Worm (Caenorhabditis elegans) whole organism, L4 larva: Measurements from ENCODE around the gene C49C8.6.

ENCODE experiments used
- aly-2 ChIP-seq: sonication (generic microtip); optimal IDR thresholded peaks from 2 replicates; lab custom pipeline; 2018; ENCODE audit warnings: missing biosample characterization, missing genetic modification characterization
- ceh-82 ChIP-seq: sonication (generic microtip); optimal IDR thresholded peaks from 2 replicates; lab custom pipeline; 2017; ENCODE audit warnings: missing biosample characterization, missing genetic modification characterization
- ces-1 ChIP-seq: fragments of 150-350 bp; sonication (generic microtip); optimal IDR thresholded peaks from 4 replicates; lab custom pipeline; 2014; ENCODE audit warnings: missing biosample characterization, missing genetic modification reagents, missing genetic modification characterization
- fos-1 ChIP-seq: fragments of 150-350 bp; optimal IDR thresholded peaks from 2 replicates; lab custom pipeline; 2014; ENCODE audit warnings: missing biosample characterization, missing genetic modification characterization
- nhr-77 ChIP-seq: fragments of 150-350 bp; optimal IDR thresholded peaks from 2 replicates; lab custom pipeline; 2014; ENCODE audit warnings: missing biosample characterization, missing genetic modification characterization
- zfp-2 ChIP-seq: sonication (generic microtip); optimal IDR thresholded peaks from 2 replicates; lab custom pipeline; 2016; ENCODE audit warnings: mild to moderate bottlenecking, missing genetic modification characterization, missing compliant biosample characterization
- zip-11 ChIP-seq: fragments of 200-800 bp; sonication (Bioruptor generic); IDR thresholded peaks from 2 replicates; pipeline ENCODE4 v1.3.6; 2022; ENCODE audit warnings: missing genetic modification characterization, missing compliant biosample characterization

DNA sequence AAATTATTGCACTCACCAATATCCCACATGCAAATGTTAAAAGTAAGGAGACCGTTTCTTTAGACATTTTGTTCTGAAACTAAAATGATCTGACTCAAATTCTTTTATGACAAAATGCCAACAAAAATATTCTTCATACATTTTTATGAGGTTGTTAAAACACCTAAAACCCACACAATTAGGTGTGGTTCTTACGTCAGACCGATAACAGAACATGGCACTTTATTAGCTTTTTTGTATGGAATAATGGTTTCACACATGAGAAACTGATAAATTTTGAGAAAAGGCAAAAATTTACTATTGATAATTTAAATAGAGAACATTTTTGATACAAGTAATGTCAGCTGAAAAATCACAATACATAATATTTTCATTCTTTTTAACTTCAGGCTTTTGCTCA is 4.4 kb downstream of the C49C8.6 start, which contains the start of gene C49C8.5:
- no peak for TF ChIP-seq ces-1 (GFP tag; lab: Kevin White, UChicago)
- TF ChIP-seq fos-1 (tag; lab: Kevin White, UChicago) = no peak
- TF ChIP-seq nhr-77 (tag; lab: Kevin White, UChicago) = no peak
- no peak for TF ChIP-seq ceh-82 (tag; lab: Kevin White, UChicago)
- no peak for TF ChIP-seq aly-2 (tag; lab: Kevin White, UChicago)
- TF ChIP-seq zip-11 = no peak
- no peak for TF ChIP-seq zfp-2 (tag; lab: Kevin White, UChicago)
